Fruit fly (Drosophila melanogaster): ENCODE measurements around the gene Ctr9.

Ctr9 gene

dm6 chr3L:1307005-1307632 lies at the start of gene Ctr9, which contains the start of gene Nt5a:
Gene Ctr9 (plus strand): TSS chr3L:1307224.
Gene Nt5a (minus strand): TSS chr3L:1307418.
- peak; percentile 40 for TF ChIP-seq noc (tag; optimal IDR thresholded peaks at IDR 0.05)

- TF ChIP-seq noc (tag; optimal IDR thresholded peaks at IDR 0.05): no peak
These were observed 48.5 kb upstream of the Ctr9 start for dm6 chr3L:1258547-1258946.

dm6 chr3L:1264998-1265397 lies 42.0 kb upstream of the Ctr9 start:
- TF ChIP-seq noc (tag; optimal IDR thresholded peaks at IDR 0.05): no peak

- TF ChIP-seq noc (tag; optimal IDR thresholded peaks at IDR 0.05): no peak
These were observed 41.5 kb upstream of the Ctr9 start for dm6 chr3L:1265423-1266002.

dm6 chr3L:1269013-1269412 lies 38.0 kb upstream of the Ctr9 start:
- no peak for TF ChIP-seq noc (tag; optimal IDR thresholded peaks at IDR 0.05)

- TF ChIP-seq noc (tag; optimal IDR thresholded peaks at IDR 0.05): no peak
These were observed 31.3 kb upstream of the Ctr9 start, which contains the start of gene CG32333 for dm6 chr3L:1275767-1276166. Gene CG32333 (plus strand): TSS chr3L:1275956.

dm6 chr3L:1277937-1278336 lies 29.1 kb upstream of the Ctr9 start:
- TF ChIP-seq noc (tag; optimal IDR thresholded peaks at IDR 0.05): no peak

- TF ChIP-seq noc (tag; optimal IDR thresholded peaks at IDR 0.05): no peak
These were observed 27.3 kb upstream of the Ctr9 start for dm6 chr3L:1279685-1280084.

- no peak for TF ChIP-seq noc (tag; optimal IDR thresholded peaks at IDR 0.05)
These were observed 26.0 kb upstream of the Ctr9 start for dm6 chr3L:1280890-1281622.

dm6 chr3L:1294835-1295234 lies 12.2 kb upstream of the Ctr9 start:
- TF ChIP-seq noc (tag; optimal IDR thresholded peaks at IDR 0.05): no peak

dm6 chr3L:1295693-1296092 lies 11.3 kb upstream of the Ctr9 start, which contains the start of gene Rabex-5:
Gene Rabex-5 (plus strand): TSS chr3L:1295913.
- no peak for TF ChIP-seq noc (tag; optimal IDR thresholded peaks at IDR 0.05)

- no peak for TF ChIP-seq noc (tag; optimal IDR thresholded peaks at IDR 0.05)
These were observed 8.5 kb upstream of the Ctr9 start, which contains the start of gene scf for dm6 chr3L:1298509-1298908. Gene scf (plus strand): TSS chr3L:1298672.

- peak; percentile 95 for TF ChIP-seq noc (tag; optimal IDR thresholded peaks at IDR 0.05)
These were observed 6.9 kb upstream of the Ctr9 start for dm6 chr3L:1300076-1300635.

- TF ChIP-seq noc (tag; optimal IDR thresholded peaks at IDR 0.05): no peak
These were observed 4.6 kb upstream of the Ctr9 start, which contains the start of the genes Rac1 and Acat2 for dm6 chr3L:1302234-1302949. Gene Rac1 (minus strand): TSS chr3L:1302683. Gene Acat2 (plus strand): TSS chr3L:1302944.

- TF ChIP-seq noc (tag; optimal IDR thresholded peaks at IDR 0.05): no peak
These were observed 4.1 kb upstream of the Ctr9 start for dm6 chr3L:1302950-1303352.

- TF ChIP-seq noc (tag; optimal IDR thresholded peaks at IDR 0.05): peak; percentile 73
These were observed 1.7 kb upstream of the Ctr9 start for dm6 chr3L:1305317-1305716.
